Worm (Caenorhabditis elegans) whole organism, L4/young adult: ENCODE measurements around the gene M28.4.

Source experiments
- W03F9.2 ChIP-seq: fragments of 150-350 bp; optimal IDR thresholded peaks from 2 replicates; lab custom pipeline; 2014; ENCODE audit warnings: missing biosample characterization, missing genetic modification characterization
- dao-5 ChIP-seq: sonication (generic microtip); optimal IDR thresholded peaks from 2 replicates; lab custom pipeline; 2016; ENCODE audit warnings: missing genotype, missing genetic modification characterization, moderate library complexity, missing compliant biosample characterization
- him-1 ChIP-seq: sonication (generic microtip); optimal IDR thresholded peaks from 2 replicates; lab custom pipeline; 2016; ENCODE audit warnings: missing genotype, missing genetic modification reagents, missing genetic modification characterization, missing compliant biosample characterization

DNA sequence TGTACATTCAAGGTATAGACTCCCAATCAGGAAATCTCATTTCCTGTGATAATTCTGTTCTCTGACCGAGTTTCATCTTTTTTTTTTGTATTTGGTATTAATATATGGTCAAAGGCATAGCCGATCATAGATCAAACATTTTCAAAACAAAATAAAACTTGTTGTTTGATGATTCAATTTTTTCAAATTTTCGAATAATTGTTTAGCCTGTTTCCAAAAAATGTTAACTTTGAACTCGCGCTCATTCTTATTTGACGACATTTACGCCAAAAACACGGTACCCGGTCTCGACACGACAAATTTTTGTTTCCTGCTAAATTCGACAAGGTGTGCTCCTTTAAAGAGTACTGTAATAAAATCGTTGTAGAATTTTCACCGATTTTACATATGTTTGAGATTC, 34.7 kb upstream of the M28.4 start:
- TF ChIP-seq dao-5 (tag; lab: Kevin White, UChicago) (no peak), W03F9.2 (tag; lab: Kevin White, UChicago) (no peak), him-1 (tag; lab: Kevin White, UChicago) (no peak)
